Fruit fly (Drosophila melanogaster): ENCODE data around the gene Obp19c.
A peak's percentile ranks its signal among the peaks of the same experiment; 100 is the strongest.
"Not testable (repeated sequence)": the region's sequence is repeated elsewhere in the genome, so short reads cannot be mapped to it uniquely, and the experiment has no call there.

Gene Obp19c

dm6 chrX:20446071-20446470 lies 27.3 kb upstream of the Obp19c start, which contains the start of gene CG42578:
CG42578 (plus strand) TSS chrX:20446371.
- TF ChIP-seq tj (GFP tag; optimal IDR thresholded peaks at IDR 0.05); CG1620 (GFP tag; optimal IDR thresholded peaks at IDR 0.05); kay (GFP tag; ENCODE audit: borderline replicate concordance): not testable (repeated sequence)

- no peak for TF ChIP-seq CG11617 (GFP tag; optimal IDR thresholded peaks at IDR 0.05)
- TF ChIP-seq CG33017 (tag; optimal IDR thresholded peaks at IDR 0.05): no peak
- TF ChIP-seq CG5204 (GFP tag; optimal IDR thresholded peaks at IDR 0.05): no peak
- TF ChIP-seq cnc (optimal IDR thresholded peaks at IDR 0.05): no peak
- no peak for TF ChIP-seq cic (GFP tag; optimal IDR thresholded peaks at IDR 0.05)
- TF ChIP-seq toe (GFP tag; optimal IDR thresholded peaks at IDR 0.05): no peak
- TF ChIP-seq Crg-1 (GFP tag; optimal IDR thresholded peaks at IDR 0.05): no peak
- no peak for TF ChIP-seq bab1 (GFP tag; optimal IDR thresholded peaks at IDR 0.05)
- TF ChIP-seq CG12768 (GFP tag; optimal IDR thresholded peaks at IDR 0.05): no peak
- no peak for TF ChIP-seq Clk (GFP tag; optimal IDR thresholded peaks at IDR 0.05)
These were observed 18.1 kb upstream of the Obp19c start for dm6 chrX:20436866-20437265.

dm6 chrX:20434534-20434933 lies 15.8 kb upstream of the Obp19c start:
- TF ChIP-seq CG5204 (GFP tag; optimal IDR thresholded peaks at IDR 0.05): peak; percentile 43
- TF ChIP-seq toe (GFP tag; optimal IDR thresholded peaks at IDR 0.05): no peak
- no peak for TF ChIP-seq Crg-1 (GFP tag; optimal IDR thresholded peaks at IDR 0.05)
- TF ChIP-seq CG7101 (tag; optimal IDR thresholded peaks at IDR 0.05): peak; percentile 6
- peak; percentile 8 for TF ChIP-seq Hr96 (GFP tag; optimal IDR thresholded peaks at IDR 0.05)
- no peak for TF ChIP-seq pad (GFP tag; optimal IDR thresholded peaks at IDR 0.05)

- TF ChIP-seq toe (GFP tag; optimal IDR thresholded peaks at IDR 0.05): peak; percentile 29
- peak; percentile 64 for TF ChIP-seq CG14711 (tag; optimal IDR thresholded peaks at IDR 0.05)
- no peak for TF ChIP-seq bab1 (GFP tag; optimal IDR thresholded peaks at IDR 0.05)
- TF ChIP-seq CG5204 (GFP tag; optimal IDR thresholded peaks at IDR 0.05): peak; percentile 40
- no peak for TF ChIP-seq Clk (GFP tag; optimal IDR thresholded peaks at IDR 0.05)
- TF ChIP-seq CG7045 (GFP tag; optimal IDR thresholded peaks at IDR 0.05): peak; percentile 5
These were observed 14.9 kb upstream of the Obp19c start, which contains the start of gene CG1695 for dm6 chrX:20433345-20434332. CG1695 (plus strand) TSS chrX:20433950.

- TF ChIP-seq pad (GFP tag; optimal IDR thresholded peaks at IDR 0.05) (peak; percentile 77), ovo (GFP tag; optimal IDR thresholded peaks at IDR 0.05) (peak; percentile 56), Mnt (GFP tag; optimal IDR thresholded peaks at IDR 0.05) (peak; percentile 68), bab1 (GFP tag; optimal IDR thresholded peaks at IDR 0.05) (peak; percentile 90), CG7045 (GFP tag; optimal IDR thresholded peaks at IDR 0.05) (peak; percentile 82), kay (GFP tag; ENCODE audit: borderline replicate concordance) (no peak), CG1620 (GFP tag; optimal IDR thresholded peaks at IDR 0.05) (peak; percentile 83), CG7101 (tag; optimal IDR thresholded peaks at IDR 0.05) (peak; percentile 83), cnc (optimal IDR thresholded peaks at IDR 0.05) (no peak), CG33017 (tag; optimal IDR thresholded peaks at IDR 0.05) (peak; percentile 53), CG5204 (GFP tag; optimal IDR thresholded peaks at IDR 0.05) (peak; percentile 79), CG12768 (GFP tag; optimal IDR thresholded peaks at IDR 0.05) (peak; percentile 82), CG11617 (GFP tag; optimal IDR thresholded peaks at IDR 0.05) (peak; percentile 82), toe (GFP tag; optimal IDR thresholded peaks at IDR 0.05) (peak; percentile 77), Clk (GFP tag; optimal IDR thresholded peaks at IDR 0.05) (peak; percentile 53), tj (GFP tag; optimal IDR thresholded peaks at IDR 0.05) (peak; percentile 50), Hr96 (GFP tag; optimal IDR thresholded peaks at IDR 0.05) (peak; percentile 81), CG14711 (tag; optimal IDR thresholded peaks at IDR 0.05) (peak; percentile 82), Crg-1 (GFP tag; optimal IDR thresholded peaks at IDR 0.05) (peak; percentile 24), cic (GFP tag; optimal IDR thresholded peaks at IDR 0.05) (peak; percentile 39)
These were observed 10.9 kb upstream of the Obp19c start, which contains the start of the genes CG11710 and mal for dm6 chrX:20429482-20430204. CG11710 (minus strand) TSS chrX:20429673. mal (plus strand) TSS chrX:20429675.

dm6 chrX:20426818-20427217 lies 8.1 kb upstream of the Obp19c start, which contains the start of gene CG15456:
CG15456 (minus strand) TSS chrX:20427042.
- TF ChIP-seq bab1 (GFP tag; optimal IDR thresholded peaks at IDR 0.05) (peak; percentile 16), kay (GFP tag; ENCODE audit: borderline replicate concordance) (no peak)

All from whole organism, adult.